Worm (Caenorhabditis elegans): ENCODE results near the gene klf-3.

Gene klf-3

DNA sequence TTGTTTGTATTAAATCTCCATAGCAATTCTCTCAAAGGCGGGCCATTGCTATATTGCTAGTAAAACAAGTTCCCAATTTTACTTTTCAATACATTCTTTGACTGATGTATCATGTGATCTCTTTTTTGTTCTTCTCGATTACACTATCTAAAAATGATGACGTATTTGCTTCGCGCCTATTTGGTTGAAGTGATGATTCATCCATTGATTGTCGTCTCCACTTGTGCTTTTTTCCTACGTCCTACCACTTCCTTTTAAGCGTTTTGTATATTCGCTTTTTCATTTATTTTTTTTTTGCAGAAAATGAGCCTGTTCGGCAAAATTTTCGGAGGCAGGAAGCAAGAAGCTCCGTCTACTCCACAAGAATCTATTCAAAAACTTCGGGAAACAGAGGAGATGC lies 27.3 kb upstream of the klf-3 start, which contains the start of gene vps-32.1:
Gene vps-32.1 (plus strand): TSS at position 301 of the 400 bp plus-strand sequence.
- no peak for TF ChIP-seq hlh-1 (tag; optimal IDR thresholded peaks at IDR 0.05)
- TF ChIP-seq sem-2 (GFP tag; optimal IDR thresholded peaks at IDR 0.05) = no peak
- TF ChIP-seq pha-4 (tag; optimal IDR thresholded peaks at IDR 0.05) = no peak
- TF ChIP-seq elt-1 (tag; optimal IDR thresholded peaks at IDR 0.05; ENCODE audit: borderline replicate concordance, insufficient read depth) = no peak

DNA sequence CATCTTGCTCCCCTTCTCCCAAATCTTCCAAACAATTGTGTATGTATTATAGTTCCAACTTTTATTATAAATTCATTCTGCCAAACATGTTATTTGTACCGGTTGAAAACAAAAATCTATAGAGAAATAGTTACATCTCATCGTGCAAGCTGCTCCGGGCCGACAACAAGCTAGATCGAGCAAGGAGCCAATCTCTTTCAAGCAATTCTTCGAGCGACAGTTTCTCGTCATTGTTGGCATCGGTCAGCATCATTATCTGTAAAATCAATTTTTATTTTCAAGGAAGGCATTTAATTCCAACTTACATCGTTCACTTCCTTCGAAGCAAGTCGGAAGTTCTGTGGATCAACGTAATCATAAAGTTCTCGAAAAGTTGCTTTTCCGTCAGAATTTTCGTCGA lies 25.7 kb upstream of the klf-3 start:
- no peak for TF ChIP-seq unc-39 (tag; optimal IDR thresholded peaks at IDR 0.05)
- no peak for TF ChIP-seq nhr-237 (tag; optimal IDR thresholded peaks at IDR 0.05)
- no peak for TF ChIP-seq ham-2 (GFP tag; optimal IDR thresholded peaks at IDR 0.05)
- TF ChIP-seq ceh-83 (GFP tag; optimal IDR thresholded peaks at IDR 0.05) = no peak
- no peak for TF ChIP-seq bed-3 (GFP tag; optimal IDR thresholded peaks at IDR 0.05)
- no peak for TF ChIP-seq ces-1 (GFP tag; optimal IDR thresholded peaks at IDR 0.05)
- TF ChIP-seq nhr-2 (tag; optimal IDR thresholded peaks at IDR 0.05) = no peak
- no peak for TF ChIP-seq pha-4 (tag; optimal IDR thresholded peaks at IDR 0.05)
- no peak for TF ChIP-seq lin-13 (tag; optimal IDR thresholded peaks at IDR 0.05)

DNA sequence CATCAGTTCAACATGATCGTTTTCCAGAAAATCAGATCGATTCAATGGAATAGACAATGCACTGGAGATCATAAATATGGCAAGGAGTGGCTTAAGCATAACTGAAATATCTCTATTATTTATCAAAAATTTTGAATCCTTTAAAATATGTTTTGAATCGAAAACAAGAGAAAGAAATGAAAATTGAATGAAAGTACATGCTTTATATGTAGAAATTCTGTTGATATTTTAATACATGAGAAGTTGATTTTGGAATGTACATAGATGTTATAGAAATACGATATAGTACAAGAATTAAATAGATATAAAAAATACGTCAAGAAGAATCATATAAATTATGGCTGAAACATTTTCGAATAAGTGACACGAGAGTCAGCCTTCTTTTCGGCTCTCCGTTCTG lies 24.4 kb upstream of the klf-3 start, which contains the start of gene C56C10.9:
Gene C56C10.9 (minus strand): TSS at position 101 of the 400 bp plus-strand sequence.
- TF ChIP-seq ces-1 (GFP tag; optimal IDR thresholded peaks at IDR 0.05) (no peak), snpc-4 (tag; optimal IDR thresholded peaks at IDR 0.05) (no peak), ceh-43 (GFP tag; optimal IDR thresholded peaks at IDR 0.05) (no peak), flh-1 (GFP tag; optimal IDR thresholded peaks at IDR 0.05) (no peak), ceh-83 (GFP tag; optimal IDR thresholded peaks at IDR 0.05) (no peak), nhr-28 (tag; optimal IDR thresholded peaks at IDR 0.05) (no peak), sptf-1 (tag; optimal IDR thresholded peaks at IDR 0.05) (no peak), hlh-1 (tag; optimal IDR thresholded peaks at IDR 0.05) (no peak), lin-32 (GFP tag; optimal IDR thresholded peaks at IDR 0.05) (no peak), drap-1 (GFP tag; optimal IDR thresholded peaks at IDR 0.05) (no peak), nhr-2 (tag; optimal IDR thresholded peaks at IDR 0.05) (no peak), mls-2 (tag; optimal IDR thresholded peaks at IDR 0.05) (no peak), mab-5 (tag; optimal IDR thresholded peaks at IDR 0.05) (no peak), nhr-76 (tag; optimal IDR thresholded peaks at IDR 0.05) (no peak), unc-62 (GFP tag; optimal IDR thresholded peaks at IDR 0.05) (no peak), elt-3 (tag; optimal IDR thresholded peaks at IDR 0.05) (no peak), unc-39 (tag; optimal IDR thresholded peaks at IDR 0.05) (no peak), ceh-39 (tag; optimal IDR thresholded peaks at IDR 0.05) (no peak), nhr-12 (tag; optimal IDR thresholded peaks at IDR 0.05) (no peak)

DNA sequence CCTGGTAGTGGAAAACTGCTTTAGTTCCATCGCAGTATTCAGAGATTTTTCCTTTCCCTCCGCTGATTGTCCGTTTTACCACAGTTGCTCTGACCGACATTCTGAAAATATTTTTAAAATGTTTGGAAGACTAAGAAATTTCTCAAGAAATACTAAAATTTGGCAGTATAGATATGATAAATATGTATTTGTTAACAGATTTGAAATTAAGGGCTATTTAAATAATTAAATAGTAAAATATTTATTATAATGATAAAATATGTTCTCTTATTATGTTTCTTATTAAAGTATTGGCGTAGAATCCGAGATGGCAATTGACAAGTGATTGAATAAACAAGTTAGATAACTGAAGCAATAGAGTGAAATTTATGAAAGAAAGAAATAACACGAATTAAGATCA lies 22.5 kb upstream of the klf-3 start, which contains the start of gene aipr-1:
Gene aipr-1 (minus strand): TSS at position 101 of the 400 bp plus-strand sequence.
- TF ChIP-seq nhr-237 (tag; optimal IDR thresholded peaks at IDR 0.05) (no peak), nhr-28 (tag; optimal IDR thresholded peaks at IDR 0.05) (no peak), hlh-1 (tag; optimal IDR thresholded peaks at IDR 0.05) (no peak), ceh-83 (GFP tag; optimal IDR thresholded peaks at IDR 0.05) (no peak), unc-39 (tag; optimal IDR thresholded peaks at IDR 0.05) (no peak), M03D4.4 (tag; optimal IDR thresholded peaks at IDR 0.05) (no peak), nhr-12 (tag; optimal IDR thresholded peaks at IDR 0.05) (no peak), unc-120 (tag; optimal IDR thresholded peaks at IDR 0.05; ENCODE audit: poor library complexity, severe bottlenecking) (no peak), ztf-11 (tag; optimal IDR thresholded peaks at IDR 0.05) (no peak), snpc-4 (tag; optimal IDR thresholded peaks at IDR 0.05) (no peak), drap-1 (GFP tag; optimal IDR thresholded peaks at IDR 0.05) (no peak)

DNA sequence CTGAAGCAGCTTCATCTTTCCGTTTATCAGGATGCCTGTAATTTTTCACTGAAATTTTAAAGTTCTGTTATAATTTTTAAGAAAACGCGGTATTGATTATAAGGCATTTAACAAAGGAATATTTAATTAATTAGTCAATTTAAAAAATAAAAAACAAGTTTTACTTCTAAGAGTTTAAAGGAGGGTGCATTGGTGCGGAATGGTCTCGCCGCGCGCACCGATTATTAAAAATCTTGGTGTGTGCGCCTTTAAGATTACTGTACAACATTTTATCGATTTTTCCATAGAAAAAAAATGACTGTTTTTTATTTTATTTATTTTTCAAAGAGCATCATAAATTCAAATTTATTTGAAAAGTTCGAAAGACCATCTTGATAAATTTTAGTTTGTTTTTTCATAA lies 19.2 kb upstream of the klf-3 start:
- TF ChIP-seq mls-2 (tag; optimal IDR thresholded peaks at IDR 0.05) (no peak), unc-120 (tag; optimal IDR thresholded peaks at IDR 0.05; ENCODE audit: poor library complexity, severe bottlenecking) (no peak), mep-1 (tag; optimal IDR thresholded peaks at IDR 0.05) (no peak), lin-32 (GFP tag; optimal IDR thresholded peaks at IDR 0.05) (no peak), cnd-1 (tag; optimal IDR thresholded peaks at IDR 0.05) (no peak), mab-5 (tag; optimal IDR thresholded peaks at IDR 0.05) (no peak), unc-39 (tag; optimal IDR thresholded peaks at IDR 0.05) (no peak), ceh-43 (GFP tag; optimal IDR thresholded peaks at IDR 0.05) (no peak)
